Worm (Caenorhabditis elegans): ENCODE results near the gene C18B10.6.

The C18B10.6 gene

DNA sequence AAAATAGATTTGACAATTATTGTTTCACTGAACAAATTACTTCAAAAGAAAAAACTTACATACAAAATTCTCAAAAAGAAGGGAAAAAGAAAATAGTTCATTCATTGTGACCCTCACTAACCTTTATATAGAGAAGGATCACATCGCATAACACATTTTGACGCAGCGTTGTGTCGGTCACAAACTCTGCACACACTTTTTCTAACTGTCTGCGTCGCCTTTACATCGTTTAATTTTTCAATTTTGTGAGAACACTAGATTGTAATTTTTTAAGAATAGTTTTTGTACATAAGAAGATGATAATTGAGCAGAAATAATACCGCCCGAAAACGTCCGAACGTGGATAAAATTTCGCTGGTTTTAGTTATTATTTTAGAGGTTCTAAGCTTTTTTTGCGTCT lies at the start of gene C18B10.6:
TSS of gene C18B10.6 (minus strand) at position 101 of the 400 bp plus-strand sequence.
- TF ChIP-seq flt-1 (GFP tag; IDR thresholded peaks at IDR 0.05) (no peak), ztf-23 (GFP tag; IDR thresholded peaks at IDR 0.05) (no peak), klf-2 (GFP tag; conservative IDR thresholded peaks at IDR 0.05) (no peak), cog-1 (tag; optimal IDR thresholded peaks at IDR 0.05) (no peak), tab-1 (GFP tag; IDR thresholded peaks at IDR 0.05) (no peak), med-1 (GFP tag; optimal IDR thresholded peaks at IDR 0.05; ENCODE audit: insufficient read depth) (no peak), ref-1 (GFP tag; conservative IDR thresholded peaks at IDR 0.05) (no peak), T22C8.4 (GFP tag; IDR thresholded peaks at IDR 0.05) (no peak), ztf-29 (GFP tag; IDR thresholded peaks at IDR 0.05) (no peak)

DNA sequence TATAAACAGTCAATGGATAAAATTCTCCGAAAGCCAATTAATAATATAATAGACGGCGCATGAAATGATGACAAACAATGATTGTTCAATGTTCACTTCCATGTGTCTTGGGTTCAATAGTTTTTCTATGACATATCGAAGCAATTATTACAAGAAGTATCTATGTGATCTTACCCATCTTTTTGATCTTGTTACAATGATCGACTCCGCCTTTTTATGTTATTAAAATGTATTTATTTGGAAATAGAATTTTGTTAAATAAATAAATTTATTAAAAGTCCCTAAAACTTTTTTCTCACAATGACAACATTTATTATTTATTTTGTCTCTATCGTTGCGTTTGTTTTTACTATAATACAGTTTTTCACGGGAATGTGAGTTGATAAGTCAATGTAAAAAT lies 49.0 kb upstream of the C18B10.6 start, which contains the start of gene swt-2:
TSS of gene swt-2 (plus strand) at position 301 of the 400 bp plus-strand sequence.
- no peak for TF ChIP-seq ztf-23 (GFP tag; IDR thresholded peaks at IDR 0.05)
- TF ChIP-seq flt-1 (GFP tag; IDR thresholded peaks at IDR 0.05): no peak
- no peak for TF ChIP-seq ref-1 (GFP tag; conservative IDR thresholded peaks at IDR 0.05)
- no peak for TF ChIP-seq cog-1 (tag; optimal IDR thresholded peaks at IDR 0.05)
- no peak for TF ChIP-seq T22C8.4 (GFP tag; IDR thresholded peaks at IDR 0.05)
- no peak for TF ChIP-seq ztf-29 (GFP tag; IDR thresholded peaks at IDR 0.05)
- TF ChIP-seq med-1 (GFP tag; optimal IDR thresholded peaks at IDR 0.05; ENCODE audit: insufficient read depth): no peak
- TF ChIP-seq klf-2 (GFP tag; conservative IDR thresholded peaks at IDR 0.05): no peak
- no peak for TF ChIP-seq tab-1 (GFP tag; IDR thresholded peaks at IDR 0.05)

DNA sequence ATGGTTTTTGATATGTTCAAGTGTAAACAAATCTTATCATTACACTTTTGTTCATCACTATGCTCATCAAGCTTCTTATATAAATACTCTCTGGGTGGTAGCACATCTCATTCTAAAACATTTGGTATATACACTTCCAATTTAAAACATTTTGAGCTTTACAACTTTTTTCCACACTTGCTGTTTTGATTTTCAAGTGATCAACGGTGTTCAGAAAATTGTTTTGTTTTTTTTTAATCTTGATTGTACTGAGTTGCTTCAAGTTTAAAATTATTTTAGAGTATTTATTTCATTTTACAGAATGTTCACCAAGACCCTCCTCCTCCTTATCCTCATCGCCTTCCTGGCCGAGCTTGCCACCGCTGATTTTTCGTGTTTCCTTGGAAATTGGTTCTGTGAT lies 48.0 kb upstream of the C18B10.6 start, which contains the start of gene C54F6.5:
TSS of gene C54F6.5 (plus strand) at position 301 of the 400 bp plus-strand sequence.
- TF ChIP-seq cog-1 (tag; optimal IDR thresholded peaks at IDR 0.05) (no peak), ztf-29 (GFP tag; IDR thresholded peaks at IDR 0.05) (no peak), flt-1 (GFP tag; IDR thresholded peaks at IDR 0.05) (no peak), med-1 (GFP tag; optimal IDR thresholded peaks at IDR 0.05; ENCODE audit: insufficient read depth) (no peak), ref-1 (GFP tag; conservative IDR thresholded peaks at IDR 0.05) (no peak), klf-2 (GFP tag; conservative IDR thresholded peaks at IDR 0.05) (no peak), T22C8.4 (GFP tag; IDR thresholded peaks at IDR 0.05) (no peak), tab-1 (GFP tag; IDR thresholded peaks at IDR 0.05) (no peak), ztf-23 (GFP tag; IDR thresholded peaks at IDR 0.05) (no peak)

DNA sequence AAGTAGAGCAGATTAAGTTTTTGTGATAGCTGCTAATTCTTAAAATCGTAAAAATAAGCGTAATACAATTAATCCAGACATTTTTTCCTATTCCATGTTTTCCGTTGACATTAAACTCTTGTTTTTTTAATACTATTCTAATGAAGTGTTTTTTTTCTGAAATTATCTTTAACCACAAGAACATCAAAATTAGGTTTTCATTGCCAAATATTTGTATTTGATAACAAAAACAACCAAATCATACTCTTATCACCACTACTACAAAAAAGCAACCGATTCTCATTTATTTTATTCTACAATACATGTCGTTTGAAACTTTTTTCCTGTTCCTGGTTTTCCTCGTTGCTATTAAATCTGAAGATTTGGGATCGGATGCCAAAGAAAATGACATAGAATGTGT lies 46.3 kb upstream of the C18B10.6 start, which contains the start of gene C54F6.17:
TSS of gene C54F6.17 (plus strand) at position 301 of the 400 bp plus-strand sequence.
- TF ChIP-seq flt-1 (GFP tag; IDR thresholded peaks at IDR 0.05): no peak
- no peak for TF ChIP-seq ref-1 (GFP tag; conservative IDR thresholded peaks at IDR 0.05)
- no peak for TF ChIP-seq klf-2 (GFP tag; conservative IDR thresholded peaks at IDR 0.05)
- TF ChIP-seq ztf-23 (GFP tag; IDR thresholded peaks at IDR 0.05): no peak
- TF ChIP-seq T22C8.4 (GFP tag; IDR thresholded peaks at IDR 0.05): no peak
- TF ChIP-seq cog-1 (tag; optimal IDR thresholded peaks at IDR 0.05): no peak
- no peak for TF ChIP-seq tab-1 (GFP tag; IDR thresholded peaks at IDR 0.05)
- TF ChIP-seq ztf-29 (GFP tag; IDR thresholded peaks at IDR 0.05): no peak
- no peak for TF ChIP-seq med-1 (GFP tag; optimal IDR thresholded peaks at IDR 0.05; ENCODE audit: insufficient read depth)

DNA sequence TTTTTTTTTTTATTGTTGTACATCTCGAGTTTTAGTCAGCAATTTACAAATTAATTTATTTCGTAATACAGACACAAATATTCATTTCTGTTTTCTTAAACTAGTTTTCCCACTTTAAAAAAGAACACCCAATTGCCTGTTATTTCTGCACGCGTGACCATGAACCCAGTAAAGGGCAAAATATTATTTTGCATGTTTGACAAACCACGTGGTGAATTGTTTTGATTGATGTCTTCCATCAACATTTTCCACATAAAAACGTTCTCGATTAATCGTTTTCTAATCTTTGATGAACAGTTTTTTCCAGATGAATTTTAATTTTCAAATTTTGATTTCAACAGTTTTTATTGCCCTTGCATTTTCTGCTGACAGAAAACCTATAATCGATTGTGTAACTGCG lies 44.8 kb upstream of the C18B10.6 start, which contains the start of gene C54F6.18:
TSS of gene C54F6.18 (plus strand) at position 301 of the 400 bp plus-strand sequence.
- no peak for TF ChIP-seq klf-2 (GFP tag; conservative IDR thresholded peaks at IDR 0.05)
- no peak for TF ChIP-seq med-1 (GFP tag; optimal IDR thresholded peaks at IDR 0.05; ENCODE audit: insufficient read depth)

DNA sequence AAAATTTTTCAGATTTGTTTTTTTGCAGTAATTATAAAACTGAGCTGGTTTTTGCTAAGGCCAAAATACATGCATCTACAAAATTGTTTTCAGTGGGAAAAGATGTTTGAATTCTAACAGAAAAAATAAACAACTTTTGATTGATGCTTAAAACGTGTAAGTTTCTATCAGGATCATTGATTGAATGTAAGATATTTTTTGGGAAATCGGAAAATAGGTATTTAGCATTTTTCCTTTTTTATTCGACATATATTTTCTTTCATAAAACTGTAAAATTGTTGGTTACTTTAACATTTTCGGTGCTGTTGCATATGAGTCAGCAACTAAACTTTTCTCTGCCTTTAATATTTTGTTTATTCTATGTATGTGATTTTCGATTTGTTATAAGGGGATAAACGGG lies 43.6 kb upstream of the C18B10.6 start, which contains the start of gene C54F6.20:
TSS of gene C54F6.20 (plus strand) at position 301 of the 400 bp plus-strand sequence.
- TF ChIP-seq T22C8.4 (GFP tag; IDR thresholded peaks at IDR 0.05) (no peak), cog-1 (tag; optimal IDR thresholded peaks at IDR 0.05) (no peak), med-1 (GFP tag; optimal IDR thresholded peaks at IDR 0.05; ENCODE audit: insufficient read depth) (no peak), ztf-23 (GFP tag; IDR thresholded peaks at IDR 0.05) (no peak), tab-1 (GFP tag; IDR thresholded peaks at IDR 0.05) (no peak), ref-1 (GFP tag; conservative IDR thresholded peaks at IDR 0.05) (no peak), ztf-29 (GFP tag; IDR thresholded peaks at IDR 0.05) (no peak), klf-2 (GFP tag; conservative IDR thresholded peaks at IDR 0.05) (no peak), flt-1 (GFP tag; IDR thresholded peaks at IDR 0.05) (no peak)

DNA sequence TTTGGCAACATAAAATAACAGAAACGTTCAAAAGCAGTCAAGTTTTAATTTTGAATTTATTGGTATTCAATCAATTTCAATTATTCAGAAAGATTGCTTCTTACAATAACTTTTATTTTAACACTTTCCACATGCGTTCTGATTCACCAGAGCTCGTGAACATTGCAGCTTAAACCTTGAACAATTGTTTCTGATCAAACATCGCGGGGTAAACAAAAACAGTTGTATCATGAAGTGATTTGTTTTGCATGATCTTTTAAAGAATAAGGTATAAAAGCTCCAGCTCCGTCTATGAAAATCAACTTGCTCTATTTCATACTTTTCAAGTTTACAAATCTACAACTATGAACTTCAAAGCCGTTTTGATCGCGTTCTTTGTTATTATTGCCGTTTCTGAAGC lies 42.5 kb upstream of the C18B10.6 start, which contains the start of gene C54F6.6:
TSS of gene C54F6.6 (plus strand) at position 301 of the 400 bp plus-strand sequence.
- TF ChIP-seq med-1 (GFP tag; optimal IDR thresholded peaks at IDR 0.05; ENCODE audit: insufficient read depth): no peak
- TF ChIP-seq ztf-29 (GFP tag; IDR thresholded peaks at IDR 0.05): no peak
- TF ChIP-seq cog-1 (tag; optimal IDR thresholded peaks at IDR 0.05): no peak
- no peak for TF ChIP-seq flt-1 (GFP tag; IDR thresholded peaks at IDR 0.05)
- no peak for TF ChIP-seq ztf-23 (GFP tag; IDR thresholded peaks at IDR 0.05)

DNA sequence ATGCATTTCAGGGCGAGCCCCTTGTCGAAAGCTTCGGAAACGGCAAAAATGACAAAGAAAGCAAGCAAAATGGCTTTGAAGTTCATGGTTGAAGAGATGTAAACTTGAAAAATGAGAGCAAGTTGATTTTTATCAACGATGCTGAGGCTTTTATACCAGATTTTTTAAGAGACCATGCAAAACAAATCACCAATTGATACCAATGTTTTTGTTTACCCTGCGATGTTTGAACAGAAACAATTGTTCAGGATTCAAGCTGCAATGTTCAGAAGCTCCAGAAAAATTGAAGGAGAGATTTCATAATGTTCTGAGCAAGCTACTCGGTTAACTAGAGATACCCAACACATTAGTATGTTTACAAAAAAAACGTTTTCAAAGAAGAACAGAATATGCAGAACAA lies 41.4 kb upstream of the C18B10.6 start, which contains the start of gene C54F6.15:
TSS of gene C54F6.15 (minus strand) at position 101 of the 400 bp plus-strand sequence.
- no peak for TF ChIP-seq ref-1 (GFP tag; conservative IDR thresholded peaks at IDR 0.05)

DNA sequence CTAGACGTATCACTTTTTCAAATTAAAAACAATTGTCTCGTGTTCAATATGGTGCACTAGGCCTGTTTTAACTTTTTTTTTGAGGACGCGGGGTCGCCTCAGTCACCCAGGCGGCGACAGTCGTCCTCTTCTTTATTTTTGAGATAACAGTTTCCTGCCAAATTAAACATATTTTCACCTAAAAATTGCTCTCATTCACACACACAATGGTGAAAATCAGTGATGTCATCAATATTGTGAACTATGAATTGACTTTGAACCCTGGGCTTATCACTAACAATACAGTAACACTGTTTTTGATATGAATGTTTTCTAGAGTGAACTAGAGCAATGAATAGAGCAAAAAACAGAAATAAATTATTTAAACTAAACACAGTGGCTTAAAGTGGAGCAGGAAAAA lies 40.5 kb upstream of the C18B10.6 start:
- TF ChIP-seq tab-1 (GFP tag; IDR thresholded peaks at IDR 0.05) (no peak), ztf-23 (GFP tag; IDR thresholded peaks at IDR 0.05) (no peak), ztf-29 (GFP tag; IDR thresholded peaks at IDR 0.05) (no peak), flt-1 (GFP tag; IDR thresholded peaks at IDR 0.05) (no peak), cog-1 (tag; optimal IDR thresholded peaks at IDR 0.05) (no peak), ref-1 (GFP tag; conservative IDR thresholded peaks at IDR 0.05) (no peak), T22C8.4 (GFP tag; IDR thresholded peaks at IDR 0.05) (no peak), klf-2 (GFP tag; conservative IDR thresholded peaks at IDR 0.05) (no peak), med-1 (GFP tag; optimal IDR thresholded peaks at IDR 0.05; ENCODE audit: insufficient read depth) (no peak)

DNA sequence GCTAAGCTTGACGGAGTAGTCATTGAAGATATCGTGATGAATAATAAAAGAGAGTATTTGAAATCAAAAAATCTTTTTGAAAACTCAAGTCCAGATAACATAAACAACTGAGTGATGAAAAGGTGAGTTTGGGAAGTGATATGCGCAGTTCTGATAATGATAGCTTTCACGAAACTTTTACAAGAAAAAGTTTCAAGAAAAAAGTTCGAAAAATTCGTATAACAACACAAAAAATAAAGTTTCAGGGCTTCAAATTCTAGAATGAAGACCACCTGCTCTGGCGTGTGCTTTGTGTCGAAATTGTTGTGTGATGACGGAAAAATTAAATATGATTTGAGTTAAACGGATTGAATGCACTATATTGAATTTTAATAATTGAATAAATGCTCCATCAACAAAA lies 39.2 kb upstream of the C18B10.6 start, which contains the start of gene srb-19:
TSS of gene srb-19 (minus strand) at position 101 of the 400 bp plus-strand sequence.
- no peak for TF ChIP-seq ztf-29 (GFP tag; IDR thresholded peaks at IDR 0.05)
- no peak for TF ChIP-seq T22C8.4 (GFP tag; IDR thresholded peaks at IDR 0.05)

Measured in whole organism, midembryonic.